Worm (Caenorhabditis elegans) whole organism, young adult: Measurements from ENCODE around the gene H01G02.3.
"Not testable (repeated sequence)": the region's sequence is repeated elsewhere in the genome, so short reads cannot be mapped to it uniquely, and the experiment has no call there.

ENCODE experiments used
- B0019.2 ChIP-seq: fragments of 200-800 bp; sonication (Bioruptor generic); conservative IDR thresholded peaks from 2 replicates; pipeline ENCODE4 v1.3.6; 2022; ENCODE audit warnings: missing genetic modification reagents, missing genetic modification characterization, missing compliant biosample characterization
- F22D6.2 ChIP-seq: sonication (generic microtip); optimal IDR thresholded peaks from 2 replicates; lab custom pipeline; 2016; ENCODE audit warnings: mild to moderate bottlenecking, missing genetic modification characterization, missing compliant biosample characterization
- F49E8.2 ChIP-seq: sonication (generic microtip); optimal IDR thresholded peaks from 3 replicates; lab custom pipeline; 2017; ENCODE audit warnings: missing genetic modification characterization, mild to moderate bottlenecking, missing compliant biosample characterization, antibody characterized with exemption, moderate library complexity; ENCODE audit not compliant: insufficient read depth
- Y53G8AR.9 ChIP-seq: fragments of 200-800 bp; sonication (Bioruptor generic); conservative IDR thresholded peaks from 2 replicates; pipeline ENCODE4 v1.3.6; 2022; ENCODE audit warnings: missing genetic modification reagents, missing genetic modification characterization, missing compliant biosample characterization
- Y67H2A.10 ChIP-seq: fragments of 200-800 bp; sonication (Bioruptor generic); conservative IDR thresholded peaks from 2 replicates; pipeline ENCODE4 v1.3.6; 2022; ENCODE audit warnings: missing genetic modification reagents, missing genetic modification characterization, missing compliant biosample characterization
- athp-1 ChIP-seq: sonication (generic microtip); optimal IDR thresholded peaks from 2 replicates; lab custom pipeline; 2017; ENCODE audit warnings: mild to moderate bottlenecking, missing genetic modification characterization, missing compliant biosample characterization
- egrh-3 ChIP-seq: fragments of 200-800 bp; sonication (Bioruptor generic); IDR thresholded peaks from 2 replicates; pipeline ENCODE4 v1.3.6; 2022; ENCODE audit warnings: missing genetic modification reagents, missing genetic modification characterization, missing compliant biosample characterization
- lag-1 ChIP-seq: fragments of 200-800 bp; sonication (Bioruptor generic); IDR thresholded peaks from 2 replicates; pipeline ENCODE4 v1.3.6; 2022; ENCODE audit warnings: missing genetic modification reagents, missing genetic modification characterization, missing compliant biosample characterization
- nfya-1 ChIP-seq: sonication (generic microtip); optimal IDR thresholded peaks from 2 replicates; lab custom pipeline; 2017; ENCODE audit warnings: antibody characterized with exemption, missing compliant biosample characterization, missing genetic modification characterization, borderline replicate concordance; ENCODE audit not compliant: insufficient read depth
- rcor-1 ChIP-seq: fragments of 200-800 bp; sonication (Bioruptor generic); IDR thresholded peaks from 2 replicates; pipeline ENCODE4 v1.3.6; 2022; ENCODE audit warnings: missing genetic modification reagents, missing genetic modification characterization, missing compliant biosample characterization
- unc-62 ChIP-seq: fragments of 150-350 bp; optimal IDR thresholded peaks from 2 replicates; lab custom pipeline; 2014; ENCODE audit warnings: missing biosample characterization, missing genetic modification reagents, missing genetic modification characterization

- not testable (repeated sequence) for TF ChIP-seq Y67H2A.10 (GFP tag; lab: Robert Waterston, UW); unc-62; rcor-1 (GFP tag; lab: Robert Waterston, UW); B0019.2 (GFP tag; lab: Robert Waterston, UW); lag-1 (GFP tag; lab: Robert Waterston, UW); F22D6.2; F49E8.2; athp-1 (tag; lab: Kevin White, UChicago); nfya-1; Y53G8AR.9 (GFP tag; lab: Robert Waterston, UW); egrh-3 (GFP tag; lab: Robert Waterston, UW)
Observed at ce11 chrIV:11828012-11828411, 35.6 kb upstream of the H01G02.3 start, which contains the start of gene M117.6.
